Worm (Caenorhabditis elegans) whole organism, L2 larva: ENCODE results near the gene C54D10.4.
A peak's percentile ranks its signal among the peaks of the same experiment; 100 is the strongest.

Source experiments
- C34F6.9 ChIP-seq: fragments of 150-350 bp; optimal IDR thresholded peaks from 2 replicates; lab custom pipeline; 2014; ENCODE audit warnings: missing biosample characterization, missing genetic modification characterization
- F13H6.1 ChIP-seq: sonication (generic microtip); optimal IDR thresholded peaks from 2 replicates; lab custom pipeline; 2016; ENCODE audit warnings: missing genetic modification characterization, missing compliant biosample characterization
- R02D3.7 ChIP-seq: fragments of 150-350 bp; optimal IDR thresholded peaks from 2 replicates; lab custom pipeline; 2014; ENCODE audit warnings: missing biosample characterization, missing genetic modification characterization
- Y55F3AM.14 ChIP-seq: fragments of 200-800 bp; sonication (Bioruptor generic); optimal IDR thresholded peaks from 2 replicates; lab custom pipeline; 2018; ENCODE audit warnings: mild to moderate bottlenecking, missing genetic modification characterization, missing compliant biosample characterization
- blmp-1 ChIP-seq: sonication (generic microtip); optimal IDR thresholded peaks from 2 replicates; lab custom pipeline; 2017; ENCODE audit warnings: missing genetic modification characterization, mild to moderate bottlenecking, missing compliant biosample characterization, antibody characterized with exemption, moderate library complexity; ENCODE audit not compliant: insufficient read depth
- ceh-16 ChIP-seq: fragments of 150-350 bp; optimal IDR thresholded peaks from 2 replicates; lab custom pipeline; 2014; ENCODE audit warnings: missing biosample characterization, missing genetic modification characterization
- egl-27 ChIP-seq: sonication (generic microtip); optimal IDR thresholded peaks from 3 replicates; lab custom pipeline; 2017; ENCODE audit warnings: missing biosample characterization, missing genetic modification reagents, missing genetic modification characterization
- elt-1 ChIP-seq: fragments of 150-350 bp; optimal IDR thresholded peaks from 2 replicates; lab custom pipeline; 2014; ENCODE audit warnings: missing biosample characterization, missing genetic modification characterization
- elt-3 ChIP-seq: sonication (generic microtip); optimal IDR thresholded peaks from 2 replicates; lab custom pipeline; 2017; ENCODE audit warnings: missing biosample characterization, missing genetic modification characterization
- fos-1 ChIP-seq: fragments of 150-350 bp; optimal IDR thresholded peaks from 2 replicates; lab custom pipeline; 2014; ENCODE audit warnings: missing biosample characterization, missing genetic modification characterization
- gmeb-1 ChIP-seq: fragments of 150-350 bp; optimal IDR thresholded peaks from 2 replicates; lab custom pipeline; 2014; ENCODE audit warnings: missing biosample characterization, missing genetic modification characterization
- lin-11 ChIP-seq: fragments of 150-350 bp; sonication (generic microtip); optimal IDR thresholded peaks from 2 replicates; lab custom pipeline; 2014; ENCODE audit warnings: missing biosample characterization, missing genetic modification characterization, inconsistent platforms, mixed read lengths
- lin-13 ChIP-seq: fragments of 150-350 bp; optimal IDR thresholded peaks from 2 replicates; lab custom pipeline; 2014; ENCODE audit warnings: missing biosample characterization, missing genetic modification reagents, missing genetic modification characterization
- lin-39 ChIP-seq: fragments of 150-350 bp; optimal IDR thresholded peaks from 2 replicates; lab custom pipeline; 2014; ENCODE audit warnings: missing biosample characterization, missing genetic modification reagents, missing genetic modification characterization
- lsy-2 ChIP-seq, 2 experiments: fragments of 150-350 bp in 1 of 2; sonication (generic microtip) in 1 of 2; optimal IDR thresholded peaks; 2 replicates each; lab custom pipeline; 2014 to 2017; ENCODE audit warnings: missing biosample characterization in 2 of 2, missing genetic modification characterization in 2 of 2
- mbf-1 ChIP-seq: sonication (generic microtip); optimal IDR thresholded peaks from 2 replicates; lab custom pipeline; 2017; ENCODE audit warnings: missing biosample characterization, missing genetic modification characterization
- mdl-1 ChIP-seq, 2 experiments: fragments of 150-350 bp in 1 of 2; sonication (generic microtip) in 1 of 2; optimal IDR thresholded peaks; 2 replicates each; lab custom pipeline; 2017; ENCODE audit warnings: missing biosample characterization in 2 of 2, missing genetic modification characterization in 2 of 2
- nhr-11 ChIP-seq: fragments of 150-350 bp; optimal IDR thresholded peaks from 2 replicates; lab custom pipeline; 2014; ENCODE audit warnings: missing biosample characterization, missing genetic modification characterization
- nhr-12 ChIP-seq: fragments of 150-350 bp; optimal IDR thresholded peaks from 2 replicates; lab custom pipeline; 2014; ENCODE audit warnings: missing biosample characterization, missing genetic modification characterization
- nhr-129 ChIP-seq: fragments of 150-350 bp; optimal IDR thresholded peaks from 2 replicates; lab custom pipeline; 2014; ENCODE audit warnings: missing biosample characterization, missing genetic modification characterization
- nhr-23 ChIP-seq: fragments of 150-350 bp; optimal IDR thresholded peaks from 2 replicates; lab custom pipeline; 2014; ENCODE audit warnings: missing biosample characterization, missing genetic modification reagents, missing genetic modification characterization
- nhr-25 ChIP-seq: fragments of 150-350 bp; sonication (generic microtip); optimal IDR thresholded peaks from 3 replicates; lab custom pipeline; 2014; ENCODE audit warnings: missing biosample characterization, missing genetic modification characterization
- nhr-6 ChIP-seq: fragments of 150-350 bp; optimal IDR thresholded peaks from 2 replicates; lab custom pipeline; 2014; ENCODE audit warnings: missing biosample characterization, missing genetic modification characterization
- peb-1 ChIP-seq: fragments of 150-350 bp; optimal IDR thresholded peaks from 2 replicates; lab custom pipeline; 2014; ENCODE audit warnings: missing biosample characterization, missing genetic modification characterization
- skn-1 ChIP-seq: sonication (generic microtip); optimal IDR thresholded peaks from 2 replicates; lab custom pipeline; 2017; ENCODE audit warnings: missing biosample characterization, missing genetic modification characterization
- sma-3 ChIP-seq: sonication (generic microtip); optimal IDR thresholded peaks from 2 replicates; lab custom pipeline; 2016; ENCODE audit warnings: missing genetic modification reagents, missing genetic modification characterization, missing compliant biosample characterization
- sma-9 ChIP-seq, 2 experiments: fragments of 150-350 bp in 1 of 2; sonication (generic microtip) in 1 of 2; optimal IDR thresholded peaks; 2 replicates each; lab custom pipeline; 2014 to 2016; ENCODE audit warnings: missing genetic modification characterization in 2 of 2, mild to moderate bottlenecking in 1 of 2, missing biosample characterization in 1 of 2, missing compliant biosample characterization in 1 of 2, missing genetic modification reagents in 1 of 2, moderate library complexity in 1 of 2
- snpc-4 ChIP-seq: fragments of 150-350 bp; optimal IDR thresholded peaks from 2 replicates; lab custom pipeline; 2014; ENCODE audit warnings: missing biosample characterization, missing genetic modification characterization
- unc-55 ChIP-seq: fragments of 150-350 bp; sonication (generic microtip); optimal IDR thresholded peaks from 3 replicates; lab custom pipeline; 2014; ENCODE audit warnings: missing biosample characterization, missing genetic modification reagents, missing genetic modification characterization
- unc-62 ChIP-seq: fragments of 150-350 bp; optimal IDR thresholded peaks from 2 replicates; lab custom pipeline; 2014; ENCODE audit warnings: missing biosample characterization, missing genetic modification reagents, missing genetic modification characterization
- ztf-4 ChIP-seq: fragments of 150-350 bp; optimal IDR thresholded peaks from 2 replicates; lab custom pipeline; 2014; ENCODE audit warnings: missing biosample characterization, missing genetic modification characterization

C54D10.4 gene

ce11 chrV:12460583-12460982, 39.8 kb upstream of the C54D10.4 start:
- no peak for TF ChIP-seq snpc-4 (tag; lab: Kevin White, UChicago)
- TF ChIP-seq unc-55 (GFP tag; lab: Kevin White, UChicago): peak; percentile 38

DNA sequence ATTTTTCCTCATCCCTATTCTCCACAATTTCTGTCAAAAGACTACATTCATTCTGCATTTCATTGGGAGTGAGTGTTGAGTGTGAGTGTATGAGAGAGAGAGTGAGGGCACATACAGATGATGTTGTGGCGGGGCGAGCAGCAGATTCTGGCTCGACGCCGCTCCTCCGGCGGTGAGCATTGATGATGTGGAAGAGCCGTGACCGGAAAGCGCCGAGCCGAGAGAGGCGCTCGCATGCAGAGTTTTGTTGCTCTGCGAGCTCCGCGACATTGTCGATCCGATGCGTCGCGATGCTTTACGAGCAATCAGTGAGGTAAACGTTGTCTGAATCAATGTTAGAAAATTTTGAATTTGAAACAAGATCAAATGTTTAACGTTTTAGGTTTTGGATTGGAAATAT, 35.0 kb upstream of the C54D10.4 start:
- TF ChIP-seq nhr-25 (tag; lab: Kevin White, UChicago) (no peak), lin-39 (tag; lab: Kevin White, UChicago) (no peak), nhr-6 (tag; lab: Kevin White, UChicago) (no peak), blmp-1 (no peak), nhr-12 (tag; lab: Kevin White, UChicago) (no peak), lsy-2 (tag; optimal IDR thresholded peaks at IDR 0.05; lab: Kevin White, UChicago) (no peak), elt-3 (tag; lab: Kevin White, UChicago) (no peak), mbf-1 (tag; lab: Kevin White, UChicago) (no peak), sma-9 (GFP tag; optimal IDR thresholded peaks at IDR 0.05; lab: Kevin White, UChicago) (no peak), sma-9 (tag; optimal IDR thresholded peaks at IDR 0.05; lab: Kevin White, UChicago) (no peak), mdl-1 (tag; optimal IDR thresholded peaks at IDR 0.05; lab: Kevin White, UChicago) (no peak), nhr-11 (tag; lab: Kevin White, UChicago) (no peak), nhr-23 (no peak), F13H6.1 (no peak), ztf-4 (tag; lab: Kevin White, UChicago) (no peak), elt-1 (no peak), nhr-129 (tag; lab: Kevin White, UChicago) (no peak)

DNA sequence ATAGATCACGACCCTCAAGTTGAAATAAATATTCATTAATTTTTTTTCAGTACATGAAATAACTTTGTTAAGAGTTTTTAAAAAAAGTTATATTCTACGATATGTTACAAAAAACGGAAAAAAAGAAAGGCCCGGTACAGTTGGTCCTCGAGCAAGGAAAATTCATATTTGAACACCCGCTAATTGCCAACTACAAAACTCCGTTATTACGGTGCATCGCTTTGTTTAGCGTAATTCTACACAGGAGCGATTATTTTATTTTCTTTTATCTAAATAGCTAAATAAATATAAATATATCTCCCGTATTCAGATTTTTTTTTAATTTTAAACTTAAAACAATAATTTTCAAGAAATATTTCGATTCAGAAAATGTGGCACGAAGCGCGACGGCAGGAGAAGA, 29.7 kb upstream of the C54D10.4 start, which contains the start of gene F28C1.1:
Gene F28C1.1 (plus strand): TSS at position 365 of the 400 bp plus-strand sequence.
- TF ChIP-seq lin-13: peak; percentile 7
- no peak for TF ChIP-seq sma-3
- peak; percentile 89 for TF ChIP-seq gmeb-1 (tag; lab: Kevin White, UChicago)
- TF ChIP-seq unc-55 (GFP tag; lab: Kevin White, UChicago): peak; percentile 62
- TF ChIP-seq lin-39 (tag; lab: Kevin White, UChicago): no peak
- TF ChIP-seq R02D3.7 (tag; lab: Kevin White, UChicago): peak; percentile 29
- peak; percentile 40 for TF ChIP-seq C34F6.9 (tag; lab: Kevin White, UChicago)

ce11 chrV:12449902-12450301, 29.2 kb upstream of the C54D10.4 start, which contains the start of gene C54D10.10:
TSS of gene C54D10.10 (minus strand) at chrV:12450002.
- TF ChIP-seq ceh-16 (no peak), elt-1 (no peak), mbf-1 (tag; lab: Kevin White, UChicago) (no peak), ztf-4 (tag; lab: Kevin White, UChicago) (no peak), lin-11 (tag; lab: Kevin White, UChicago) (no peak), R02D3.7 (tag; lab: Kevin White, UChicago) (no peak), egl-27 (no peak), nhr-25 (tag; lab: Kevin White, UChicago) (peak; percentile 41), unc-62 (GFP tag; lab: Kevin White, UChicago) (no peak)

- TF ChIP-seq skn-1 (tag; lab: Kevin White, UChicago): no peak
- TF ChIP-seq elt-3 (tag; lab: Kevin White, UChicago): no peak
- TF ChIP-seq, all 48 proteins: peak for 0
Measured at ce11 chrV:12446895-12447294, 26.2 kb upstream of the C54D10.4 start, which contains the start of the genes pals-38 and C54D10.9. TSS of gene pals-38 (minus strand) at chrV:12446995. TSS of gene C54D10.9 (plus strand) at chrV:12447153.

ce11 chrV:12443754-12444153, 23.0 kb upstream of the C54D10.4 start, which contains the start of gene pals-39:
TSS of gene pals-39 (minus strand) at chrV:12443854.
- peak; percentile 21 for TF ChIP-seq fos-1 (tag; lab: Kevin White, UChicago)
- TF ChIP-seq unc-62 (GFP tag; lab: Kevin White, UChicago): no peak

- TF ChIP-seq mdl-1 (tag; optimal IDR thresholded peaks at IDR 0.05; lab: Kevin White, UChicago) (no peak), elt-3 (tag; lab: Kevin White, UChicago) (no peak), Y55F3AM.14 (GFP tag; lab: Kevin White, UChicago) (no peak), elt-1 (no peak), peb-1 (tag; lab: Kevin White, UChicago) (no peak), lsy-2 (tag; optimal IDR thresholded peaks at IDR 0.05; lab: Kevin White, UChicago) (no peak)
- TF ChIP-seq, all 48 proteins: peak for 0
Measured at ce11 chrV:12441420-12441819, 20.7 kb upstream of the C54D10.4 start, which contains the start of gene pals-37. TSS of gene pals-37 (minus strand) at chrV:12441520.
